Fruit fly (Drosophila melanogaster) whole organism, embryonic: ENCODE measurements around the gene fiz.

Experiments used
- ATbp ChIP-seq: fragments of 200-800 bp; sonication (Bioruptor generic); optimal IDR thresholded peaks from 2 replicates; lab custom pipeline; 2017; ENCODE audit warnings: missing biosample characterization, mild to moderate bottlenecking, missing genetic modification characterization, missing genetic modification reagents
- B-H1 ChIP-seq: fragments of 200-800 bp; sonication (Bioruptor generic); IDR thresholded peaks from 3 replicates; pipeline ENCODE4 v1.3.6; 2022; ENCODE audit warnings: missing biosample characterization, missing genetic modification characterization
- C15 ChIP-seq: fragments of 200-800 bp; sonication (Bioruptor generic); IDR thresholded peaks from 3 replicates; pipeline ENCODE4 v1.3.6; 2022; ENCODE audit warnings: missing biosample characterization, missing genetic modification characterization
- CG11247 ChIP-seq: fragments of 200-800 bp; sonication (Bioruptor generic); IDR thresholded peaks from 2 replicates; pipeline ENCODE4 v1.3.6; 2022; ENCODE audit warnings: missing biosample characterization, missing genetic modification characterization
- CG11695 ChIP-seq: fragments of 200-800 bp; sonication (Bioruptor generic); IDR thresholded peaks from 3 replicates; pipeline ENCODE4 v1.3.6; 2022; ENCODE audit warnings: missing biosample characterization, missing genetic modification characterization
- CG13287 ChIP-seq: fragments of 200-800 bp; sonication (Bioruptor generic); IDR thresholded peaks from 2 replicates; pipeline ENCODE4 v1.3.6; 2022; ENCODE audit warnings: missing biosample characterization, missing genetic modification characterization; ENCODE audit not compliant: partially characterized antibody
- CG13775 ChIP-seq: fragments of 200-800 bp; sonication (Bioruptor generic); optimal IDR thresholded peaks from 3 replicates; lab custom pipeline; 2017; ENCODE audit warnings: missing biosample characterization, mild to moderate bottlenecking, missing genetic modification characterization
- CG14860 ChIP-seq: fragments of 200-800 bp; sonication (Bioruptor generic); IDR thresholded peaks from 3 replicates; pipeline ENCODE4 v1.3.6; 2022; ENCODE audit warnings: missing biosample characterization, missing genetic modification characterization; ENCODE audit not compliant: partially characterized antibody
- CG15011 ChIP-seq: fragments of 200-800 bp; sonication (Bioruptor generic); optimal IDR thresholded peaks from 3 replicates; lab custom pipeline; 2018; ENCODE audit warnings: missing biosample characterization, mild to moderate bottlenecking, missing genetic modification characterization
- CG1647 ChIP-seq: fragments of 200-800 bp; sonication (Bioruptor generic); optimal IDR thresholded peaks from 3 replicates; lab custom pipeline; 2016; ENCODE audit warnings: missing biosample characterization, missing genetic modification characterization
- CG17568 ChIP-seq: fragments of 200-800 bp; sonication (Bioruptor generic); optimal IDR thresholded peaks from 2 replicates; lab custom pipeline; 2018; ENCODE audit warnings: missing biosample characterization, mild to moderate bottlenecking, missing genetic modification characterization, moderate library complexity
- CG18262 ChIP-seq: fragments of 200-800 bp; optimal IDR thresholded peaks from 3 replicates; lab custom pipeline; 2019; ENCODE audit warnings: missing biosample characterization, mild to moderate bottlenecking, missing genetic modification characterization, moderate library complexity
- CG18599 ChIP-seq: fragments of 200-800 bp; sonication (Bioruptor generic); optimal IDR thresholded peaks from 3 replicates; lab custom pipeline; 2017; ENCODE audit warnings: missing biosample characterization, missing genetic modification characterization, mild to moderate bottlenecking, moderate library complexity, missing genetic modification reagents
- CG2120 ChIP-seq: fragments of 200-800 bp; sonication (Bioruptor generic); optimal IDR thresholded peaks from 3 replicates; lab custom pipeline; 2016; ENCODE audit warnings: missing biosample characterization, missing genetic modification characterization
- CG4282 ChIP-seq: fragments of 200-800 bp; sonication (Bioruptor generic); optimal IDR thresholded peaks from 2 replicates; lab custom pipeline; 2016; ENCODE audit warnings: missing biosample characterization, missing genetic modification characterization
- CG4328 ChIP-seq: fragments of 200-800 bp; sonication (Bioruptor generic); optimal IDR thresholded peaks from 3 replicates; lab custom pipeline; 2017; ENCODE audit warnings: missing biosample characterization, missing genetic modification reagents, missing genetic modification characterization
- CG6791 ChIP-seq: fragments of 200-800 bp; sonication (Bioruptor generic); IDR thresholded peaks from 3 replicates; pipeline ENCODE4 v1.3.6; 2022; ENCODE audit warnings: missing biosample characterization, missing genetic modification characterization; ENCODE audit not compliant: partially characterized antibody
- CG6813 ChIP-seq: fragments of 200-800 bp; sonication (Bioruptor generic); optimal IDR thresholded peaks from 2 replicates; lab custom pipeline; 2017; ENCODE audit warnings: missing biosample characterization, missing genetic modification characterization, mild to moderate bottlenecking, moderate library complexity, missing genetic modification reagents
- CG9727 ChIP-seq: fragments of 200-800 bp; sonication (Bioruptor generic); optimal IDR thresholded peaks from 3 replicates; lab custom pipeline; 2017; ENCODE audit warnings: missing biosample characterization, mild to moderate bottlenecking, missing genetic modification characterization
- CHES-1-like ChIP-seq: fragments of 200-800 bp; sonication (Bioruptor generic); optimal IDR thresholded peaks from 2 replicates; lab custom pipeline; 2016; ENCODE audit warnings: missing biosample characterization, missing genetic modification characterization
- D19B ChIP-seq: fragments of 200-800 bp; sonication (Bioruptor generic); optimal IDR thresholded peaks from 2 replicates; lab custom pipeline; 2017; ENCODE audit warnings: missing biosample characterization, mild to moderate bottlenecking, missing genetic modification characterization
- Fer2 ChIP-seq: fragments of 200-800 bp; sonication (Bioruptor generic); optimal IDR thresholded peaks from 2 replicates; lab custom pipeline; 2018; ENCODE audit warnings: missing biosample characterization, mild to moderate bottlenecking, missing genetic modification characterization, moderate library complexity
- GATAe ChIP-seq: fragments of 200-800 bp; sonication (Bioruptor generic); conservative IDR thresholded peaks from 2 replicates; pipeline ENCODE4 v1.3.6; 2022; ENCODE audit warnings: missing biosample characterization, missing genetic modification characterization
- H15 ChIP-seq: fragments of 200-800 bp; sonication (Bioruptor generic); IDR thresholded peaks from 3 replicates; pipeline ENCODE4 v1.3.6; 2022; ENCODE audit warnings: missing biosample characterization, missing genetic modification characterization
- HLHmδ ChIP-seq: fragments of 200-800 bp; sonication (Bioruptor generic); optimal IDR thresholded peaks from 2 replicates; lab custom pipeline; 2018; ENCODE audit warnings: missing biosample characterization, mild to moderate bottlenecking, missing genetic modification characterization, moderate library complexity
- Hr78 ChIP-seq, 2 experiments: fragments of 200-800 bp in 1 of 2; fragments of >200 bp in 1 of 2; sonication (Bioruptor generic) in 1 of 2; optimal IDR thresholded peaks; 2 replicates each; lab custom pipeline; 2017 to 2019; ENCODE audit warnings: missing biosample characterization in 2 of 2, missing genetic modification characterization in 2 of 2, mild to moderate bottlenecking in 1 of 2, moderate library complexity in 1 of 2
- Kr ChIP-seq: fragments of 200-800 bp; sonication (Bioruptor generic); optimal IDR thresholded peaks from 2 replicates; lab custom pipeline; 2017; ENCODE audit warnings: missing biosample characterization, mild to moderate bottlenecking, missing genetic modification characterization
- MTF-1 ChIP-seq: fragments of 200-800 bp; sonication (Bioruptor generic); optimal IDR thresholded peaks from 2 replicates; lab custom pipeline; 2018; ENCODE audit warnings: missing biosample characterization, mild to moderate bottlenecking, missing genetic modification characterization, borderline replicate concordance
- Mrtf ChIP-seq: fragments of 200-800 bp; sonication (Bioruptor generic); IDR thresholded peaks from 3 replicates; pipeline ENCODE4 v1.3.6; 2022; ENCODE audit warnings: missing biosample characterization, missing genetic modification characterization
- Nf-YC ChIP-seq: fragments of 200-800 bp; optimal IDR thresholded peaks from 3 replicates; lab custom pipeline; 2019; ENCODE audit warnings: missing biosample characterization, mild to moderate bottlenecking, missing genetic modification characterization, moderate library complexity
- Optix ChIP-seq: fragments of 200-800 bp; sonication (Bioruptor generic); IDR thresholded peaks from 3 replicates; pipeline ENCODE4 v1.3.6; 2022; ENCODE audit warnings: missing biosample characterization, missing genetic modification characterization
- Ssrp ChIP-seq: fragments of 200-800 bp; sonication (Bioruptor generic); optimal IDR thresholded peaks from 2 replicates; lab custom pipeline; 2018; ENCODE audit warnings: missing biosample characterization, mild to moderate bottlenecking, missing genetic modification characterization, moderate library complexity
- Stat92E ChIP-seq, 3 experiments: fragments of >200 bp in 2 of 3; fragments of 200-800 bp in 1 of 3; sonication (Bioruptor generic) in 1 of 3; optimal IDR thresholded peaks; 2 replicates each; lab custom pipeline; 2017 to 2019; ENCODE audit warnings: missing biosample characterization in 3 of 3, missing genetic modification characterization in 3 of 3, mild to moderate bottlenecking in 1 of 3, moderate library complexity in 1 of 3
- Trl ChIP-seq, 3 experiments: fragments of >200 bp in 2 of 3; fragments of 200-800 bp in 1 of 3; sonication (Bioruptor generic) in 1 of 3; optimal IDR thresholded peaks; 2 replicates in 1 of 3; 3 replicates in 2 of 3; lab custom pipeline; 2016 to 2017; ENCODE audit warnings: missing biosample characterization in 1 of 3, missing genetic modification characterization in 1 of 3
- Vsx1 ChIP-seq: fragments of 200-800 bp; sonication (Bioruptor generic); optimal IDR thresholded peaks from 2 replicates; lab custom pipeline; 2017; ENCODE audit warnings: missing biosample characterization, mild to moderate bottlenecking, missing genetic modification characterization, missing genetic modification reagents
- corto ChIP-seq: fragments of 200-800 bp; sonication (Bioruptor generic); optimal IDR thresholded peaks from 2 replicates; lab custom pipeline; 2016; ENCODE audit warnings: missing biosample characterization, mild to moderate bottlenecking, missing genetic modification characterization, moderate library complexity
- croc ChIP-seq: fragments of 200-800 bp; sonication (Bioruptor generic); conservative IDR thresholded peaks from 3 replicates; pipeline ENCODE4 v1.3.6; 2022; ENCODE audit warnings: missing biosample characterization, missing genetic modification characterization
- crol ChIP-seq: fragments of 200-800 bp; sonication (Bioruptor generic); IDR thresholded peaks from 2 replicates; pipeline ENCODE4 v1.3.6; 2022; ENCODE audit warnings: missing biosample characterization, missing genetic modification characterization
- ham ChIP-seq: fragments of 200-800 bp; sonication (Bioruptor generic); IDR thresholded peaks from 2 replicates; pipeline ENCODE4 v1.3.6; 2022; ENCODE audit warnings: missing biosample characterization, missing genetic modification characterization
- knrl ChIP-seq: fragments of 200-800 bp; sonication (Bioruptor generic); IDR thresholded peaks from 3 replicates; pipeline ENCODE4 v1.3.6; 2022; ENCODE audit warnings: missing biosample characterization, missing genetic modification characterization; ENCODE audit not compliant: partially characterized antibody
- lmd ChIP-seq: fragments of 200-800 bp; sonication (Bioruptor generic); IDR thresholded peaks from 2 replicates; pipeline ENCODE4 v1.3.6; 2022; ENCODE audit warnings: missing biosample characterization, missing genetic modification characterization
- pan ChIP-seq, 4 experiments: fragments of >200 bp in 3 of 4; fragments of 200-800 bp in 1 of 4; sonication (Bioruptor generic) in 1 of 4; optimal IDR thresholded peaks in 3 of 4; IDR thresholded peaks in 1 of 4; 2 replicates each; pipeline versions ENCODE4 v1.3.6 to Lab custom; 2017 to 2022; ENCODE audit warnings: missing biosample characterization in 2 of 4, missing genetic modification characterization in 2 of 4, mixed read lengths in 1 of 4
- row ChIP-seq: fragments of 200-800 bp; sonication (Bioruptor generic); IDR thresholded peaks from 3 replicates; pipeline ENCODE4 v1.3.6; 2022; ENCODE audit warnings: missing biosample characterization, missing genetic modification characterization
- sc ChIP-seq, 3 experiments: fragments of >200 bp in 2 of 3; fragments of 200-800 bp in 1 of 3; sonication (Bioruptor generic) in 1 of 3; optimal IDR thresholded peaks; 2 replicates in 2 of 3; 3 replicates in 1 of 3; lab custom pipeline; 2017; ENCODE audit warnings: mild to moderate bottlenecking in 1 of 3, missing biosample characterization in 1 of 3, missing genetic modification characterization in 1 of 3, missing genetic modification reagents in 1 of 3
- sens-2 ChIP-seq: fragments of 200-800 bp; sonication (Bioruptor generic); IDR thresholded peaks from 2 replicates; pipeline ENCODE4 v1.3.6; 2022; ENCODE audit warnings: missing biosample characterization, missing genetic modification characterization
- so ChIP-seq: fragments of 200-800 bp; sonication (Bioruptor generic); IDR thresholded peaks from 3 replicates; pipeline ENCODE4 v1.3.6; 2022; ENCODE audit warnings: missing biosample characterization, missing genetic modification characterization
- trh ChIP-seq: fragments of 200-800 bp; sonication (Bioruptor generic); optimal IDR thresholded peaks from 2 replicates; lab custom pipeline; 2016; ENCODE audit warnings: missing biosample characterization, missing genetic modification characterization

The fiz gene

dm6 chrX:14955050-14955783 lies 45.7 kb upstream of the fiz start, which contains the start of the genes CG9030 and eag (continued):
- TF ChIP-seq CG2120 (GFP tag; lab: Kevin White, UChicago): peak; percentile 28
- peak; percentile 16; the same call in 1 of the 3 replicates for TF ChIP-seq row
- no peak for TF ChIP-seq CG17568
- TF ChIP-seq pan (optimal IDR thresholded peaks at IDR 0.05; lab: Kevin White, UChicago): no peak
- no peak for TF ChIP-seq pan (GFP tag; optimal IDR thresholded peaks at IDR 0.05 in 1 of 2, IDR thresholded peaks at IDR 0.05 in 1 of 2)
- TF ChIP-seq CG13775: no peak
- no peak for TF ChIP-seq Trl (optimal IDR thresholded peaks at IDR 0.05; lab: Kevin White, UChicago)
- TF ChIP-seq Trl (GFP tag; optimal IDR thresholded peaks at IDR 0.05; lab: Kevin White, UChicago): peak; percentile 34
- TF ChIP-seq CG6791 (GFP tag; lab: Robert Waterston, UW): peak; percentile 93
- no peak; the same call in 1 of the 2 replicates for TF ChIP-seq lmd (GFP tag; lab: Robert Waterston, UW)
- no peak for TF ChIP-seq so
- TF ChIP-seq Hr78 (GFP tag; optimal IDR thresholded peaks at IDR 0.05; lab: Kevin White, UChicago): no peak
- no peak for TF ChIP-seq CG9727
- TF ChIP-seq CG6813: no peak
- no peak for TF ChIP-seq trh (GFP tag; lab: Kevin White, UChicago)
- no peak for TF ChIP-seq C15
- no peak for TF ChIP-seq Ssrp (tag; lab: Kevin White, UChicago)
- TF ChIP-seq Vsx1 (GFP tag; lab: Kevin White, UChicago): no peak
- no peak for TF ChIP-seq sc (optimal IDR thresholded peaks at IDR 0.05; lab: Kevin White, UChicago)
- no peak for TF ChIP-seq sc (GFP tag; optimal IDR thresholded peaks at IDR 0.05; lab: Kevin White, UChicago)
- TF ChIP-seq CG18262 (tag; lab: Kevin White, UChicago): no peak
- no peak for TF ChIP-seq H15 (GFP tag; lab: Robert Waterston, UW)
- TF ChIP-seq croc (GFP tag; lab: Robert Waterston, UW): no peak
- no peak for TF ChIP-seq Mrtf (GFP tag; lab: Robert Waterston, UW)
- TF ChIP-seq CG14860 (GFP tag; lab: Robert Waterston, UW): peak; percentile 75
- no peak for TF ChIP-seq B-H1 (GFP tag; lab: Robert Waterston, UW)
- no peak for TF ChIP-seq GATAe (GFP tag; lab: Robert Waterston, UW)
- no peak for TF ChIP-seq ATbp (GFP tag; lab: Kevin White, UChicago)
- TF ChIP-seq CG18599 (GFP tag; lab: Kevin White, UChicago): no peak
- TF ChIP-seq CG4282 (GFP tag; lab: Kevin White, UChicago): no peak
- no peak for TF ChIP-seq Nf-YC
- TF ChIP-seq MTF-1 (GFP tag; lab: Kevin White, UChicago): no peak
- TF ChIP-seq CG11695 (GFP tag; lab: Robert Waterston, UW): no peak
- peak; percentile 45; the same call in 1 of the 2 replicates for TF ChIP-seq crol
- no peak for TF ChIP-seq CG4328 (GFP tag; lab: Kevin White, UChicago)
- TF ChIP-seq CHES-1-like (GFP tag; lab: Kevin White, UChicago): no peak
- no peak for TF ChIP-seq sens-2 (GFP tag; lab: Robert Waterston, UW)
- no peak for TF ChIP-seq CG11247
- TF ChIP-seq ham (GFP tag; lab: Robert Waterston, UW): no peak
- TF ChIP-seq Fer2 (tag; lab: Kevin White, UChicago): no peak
- no peak for TF ChIP-seq HLHmδ (GFP tag; lab: Kevin White, UChicago)
- peak; percentile 94 for TF ChIP-seq CG13287 (GFP tag; lab: Robert Waterston, UW)
- no peak for TF ChIP-seq D19B
- 0 out of 3 replicates have a peak, but pooled peaks have one; percentile 12 for TF ChIP-seq Optix (GFP tag; lab: Robert Waterston, UW)
- no peak for TF ChIP-seq Kr (GFP tag; lab: Kevin White, UChicago)
- no peak for TF ChIP-seq corto (GFP tag; lab: Kevin White, UChicago)
- peak; percentile 86 for TF ChIP-seq knrl (GFP tag; lab: Robert Waterston, UW)
- no peak for TF ChIP-seq CG1647 (GFP tag; lab: Kevin White, UChicago)
- TF ChIP-seq CG15011: no peak
- no peak for TF ChIP-seq Stat92E (GFP tag; optimal IDR thresholded peaks at IDR 0.05; lab: Kevin White, UChicago)
